Worm (Caenorhabditis elegans): ENCODE data around the gene Y82E9BR.14.

Y82E9BR.14 gene

ce11 chrIII:1429920-1430437 is 16.1 kb upstream of the Y82E9BR.14 start:
- TF ChIP-seq mep-1 (tag; optimal IDR thresholded peaks at IDR 0.05): peak; percentile 10
- TF ChIP-seq nhr-6 (tag; optimal IDR thresholded peaks at IDR 0.05): no peak
- TF ChIP-seq hmg-1.1 (GFP tag; IDR thresholded peaks at IDR 0.05): peak; percentile 61
- no peak for TF ChIP-seq ceh-28 (tag; optimal IDR thresholded peaks at IDR 0.05)
- TF ChIP-seq fkh-10 (GFP tag; optimal IDR thresholded peaks at IDR 0.05): peak; percentile 11
- TF ChIP-seq nhr-102 (tag; optimal IDR thresholded peaks at IDR 0.05): no peak
- TF ChIP-seq lsy-2 (tag; optimal IDR thresholded peaks at IDR 0.05): peak in 1 of 2 experiments; percentile 7
- TF ChIP-seq snpc-4 (tag; optimal IDR thresholded peaks at IDR 0.05): no peak
- TF ChIP-seq snpc-1.2 (GFP tag; IDR thresholded peaks at IDR 0.05): no peak
- TF ChIP-seq hlh-30 (tag; optimal IDR thresholded peaks at IDR 0.05; ENCODE audit: insufficient read depth): peak; percentile 9

ce11 chrIII:1429275-1429674 is 15.4 kb upstream of the Y82E9BR.14 start:
- no peak for TF ChIP-seq ztf-7 (tag; optimal IDR thresholded peaks at IDR 0.05)
- peak; percentile 8 for TF ChIP-seq aha-1 (tag)
- TF ChIP-seq ceh-28 (tag; optimal IDR thresholded peaks at IDR 0.05): peak; percentile 6
- TF ChIP-seq nhr-48 (tag; optimal IDR thresholded peaks at IDR 0.05): no peak
- TF ChIP-seq lin-15B (tag; optimal IDR thresholded peaks at IDR 0.05): no peak
- no peak for TF ChIP-seq ctbp-1 (GFP tag; IDR thresholded peaks at IDR 0.05)
- peak; percentile 81 for TF ChIP-seq lin-38 (GFP tag; IDR thresholded peaks at IDR 0.05)

ce11 chrIII:1428448-1428847 is 14.5 kb upstream of the Y82E9BR.14 start:
- TF ChIP-seq dmd-9 (GFP tag; IDR thresholded peaks at IDR 0.05) (no peak), daf-19 (GFP tag; conservative IDR thresholded peaks at IDR 0.05) (no peak), lin-38 (GFP tag; IDR thresholded peaks at IDR 0.05) (peak; percentile 70), ztf-7 (tag; optimal IDR thresholded peaks at IDR 0.05) (no peak), rbr-2 (tag; optimal IDR thresholded peaks at IDR 0.05) (no peak), T20F7.1 (GFP tag; optimal IDR thresholded peaks at IDR 0.05) (no peak)

DNA sequence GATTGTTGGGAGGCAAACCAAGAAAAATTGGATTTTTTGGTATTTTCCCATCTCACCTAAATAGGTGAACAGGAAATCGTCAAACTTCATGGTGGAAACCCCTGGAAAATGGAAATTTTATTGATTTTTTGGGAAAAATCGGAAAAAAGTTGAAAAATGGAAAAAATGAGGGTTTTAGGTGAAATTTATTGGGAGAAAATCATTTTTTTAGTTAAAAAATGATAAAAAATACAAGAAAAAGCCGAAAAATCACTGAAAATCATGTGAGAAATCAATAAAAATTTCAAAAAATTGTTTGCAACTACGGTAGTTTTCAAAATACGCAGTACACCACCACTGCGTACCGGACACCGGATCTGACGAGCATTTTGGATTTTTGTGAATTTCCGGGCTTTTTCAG is 13.2 kb upstream of the Y82E9BR.14 start, which contains the start of gene lelo-2:
TSS of gene lelo-2 (minus strand) at position 101 of the 400 bp plus-strand sequence.
- TF ChIP-seq aha-1 (tag) (peak; percentile 27), lim-7 (GFP tag; IDR thresholded peaks at IDR 0.05) (no peak)

ce11 chrIII:1424305-1424704 is 10.4 kb upstream of the Y82E9BR.14 start:
- 0 out of 2 replicates have a peak, but pooled peaks have one; percentile 58 for TF ChIP-seq F44E2.7 (GFP tag; IDR thresholded peaks at IDR 0.05)
- TF ChIP-seq ztf-11 (tag; optimal IDR thresholded peaks at IDR 0.05): no peak
- no peak for TF ChIP-seq pqm-1 (tag; optimal IDR thresholded peaks at IDR 0.05)
- peak; percentile 70 for TF ChIP-seq rbr-2 (tag; optimal IDR thresholded peaks at IDR 0.05)
- TF ChIP-seq zfp-2 (tag; optimal IDR thresholded peaks at IDR 0.05): peak; percentile 67
- TF ChIP-seq Y5F2A.4 (GFP tag; optimal IDR thresholded peaks at IDR 0.05): peak; percentile 21
- no peak for TF ChIP-seq zip-2 (tag; optimal IDR thresholded peaks at IDR 0.05)
- TF ChIP-seq jun-1 (tag; optimal IDR thresholded peaks at IDR 0.05): no peak
- peak; percentile 82 for TF ChIP-seq T26A8.4 (GFP tag; IDR thresholded peaks at IDR 0.05)
- peak; percentile 77; the same call in 1 of the 2 replicates for TF ChIP-seq dmd-8 (GFP tag; IDR thresholded peaks at IDR 0.05)
- TF ChIP-seq ctbp-1 (GFP tag; IDR thresholded peaks at IDR 0.05): peak; percentile 76
- peak; percentile 87 to 96 for TF ChIP-seq madf-5 (GFP tag; IDR thresholded peaks at IDR 0.05)
- TF ChIP-seq nhr-42 (GFP tag; IDR thresholded peaks at IDR 0.05): peak; percentile 70
- no peak for TF ChIP-seq unc-62 (GFP tag; optimal IDR thresholded peaks at IDR 0.05 in 1 of 2)
- no peak for TF ChIP-seq unc-62 (tag; optimal IDR thresholded peaks at IDR 0.05)
- no peak for TF ChIP-seq lin-15B (tag; optimal IDR thresholded peaks at IDR 0.05)
- no peak for TF ChIP-seq nhr-25 (tag; optimal IDR thresholded peaks at IDR 0.05; ENCODE audit: borderline replicate concordance, insufficient read depth)
- TF ChIP-seq ceh-20 (GFP tag; IDR thresholded peaks at IDR 0.05): peak; percentile 80
- no peak for TF ChIP-seq ceh-32 (tag; optimal IDR thresholded peaks at IDR 0.05; ENCODE audit: poor library complexity)
- TF ChIP-seq snpc-1.2 (GFP tag; IDR thresholded peaks at IDR 0.05): peak; percentile 84
- TF ChIP-seq dmd-9 (GFP tag; IDR thresholded peaks at IDR 0.05): peak; percentile 81
- no peak for TF ChIP-seq ama-1 (optimal IDR thresholded peaks at IDR 0.05)
- peak; percentile 82; the same call in 1 of the 2 replicates for TF ChIP-seq ceh-44 (GFP tag; IDR thresholded peaks at IDR 0.05)
- TF ChIP-seq fkh-10 (GFP tag; optimal IDR thresholded peaks at IDR 0.05): peak; percentile 56
- TF ChIP-seq lin-38 (GFP tag; IDR thresholded peaks at IDR 0.05): peak; percentile 87
- no peak for TF ChIP-seq snpc-4 (tag; optimal IDR thresholded peaks at IDR 0.05)
- TF ChIP-seq nhr-11 (tag; optimal IDR thresholded peaks at IDR 0.05): peak; percentile 53
- TF ChIP-seq nhr-237 (tag; optimal IDR thresholded peaks at IDR 0.05): no peak
- no peak for TF ChIP-seq nhr-76 (tag; optimal IDR thresholded peaks at IDR 0.05)
- peak; percentile 85; the same call in 1 of the 2 replicates for TF ChIP-seq nhr-41 (GFP tag; IDR thresholded peaks at IDR 0.05)
- TF ChIP-seq nhr-28 (tag; optimal IDR thresholded peaks at IDR 0.05): no peak
